Worm (Caenorhabditis elegans) whole organism, L4/young adult: ENCODE data around the gene ZK177.12.

Experiments used
- W03F9.2 ChIP-seq: fragments of 150-350 bp; optimal IDR thresholded peaks from 2 replicates; lab custom pipeline; 2014; ENCODE audit warnings: missing biosample characterization, missing genetic modification characterization
- dao-5 ChIP-seq: sonication (generic microtip); optimal IDR thresholded peaks from 2 replicates; lab custom pipeline; 2016; ENCODE audit warnings: missing genotype, missing genetic modification characterization, moderate library complexity, missing compliant biosample characterization
- him-1 ChIP-seq: sonication (generic microtip); optimal IDR thresholded peaks from 2 replicates; lab custom pipeline; 2016; ENCODE audit warnings: missing genotype, missing genetic modification reagents, missing genetic modification characterization, missing compliant biosample characterization

The ZK177.12 gene

DNA sequence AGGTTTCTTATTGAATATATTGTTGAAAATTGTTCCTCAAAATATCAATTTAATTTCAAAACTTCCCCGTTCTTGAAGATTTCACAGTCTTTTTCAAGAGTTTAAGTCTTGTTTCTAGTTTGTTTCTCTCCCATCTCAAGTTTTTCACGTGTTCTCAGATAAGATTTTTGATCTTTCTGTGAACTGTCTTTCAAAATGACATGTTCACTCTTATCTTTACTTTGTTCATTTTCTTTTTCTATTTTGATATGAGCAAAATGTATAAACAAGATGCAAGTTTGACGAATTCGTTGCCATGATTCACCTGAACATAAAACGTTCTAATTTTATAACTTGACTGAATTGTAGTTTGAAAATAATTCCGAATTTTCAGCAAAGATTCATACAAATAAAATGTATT, 33.3 kb downstream of the ZK177.12 start:
- no peak for TF ChIP-seq W03F9.2 (tag; lab: Kevin White, UChicago)
- no peak for TF ChIP-seq dao-5 (tag; lab: Kevin White, UChicago)
- no peak for TF ChIP-seq him-1 (tag; lab: Kevin White, UChicago)

DNA sequence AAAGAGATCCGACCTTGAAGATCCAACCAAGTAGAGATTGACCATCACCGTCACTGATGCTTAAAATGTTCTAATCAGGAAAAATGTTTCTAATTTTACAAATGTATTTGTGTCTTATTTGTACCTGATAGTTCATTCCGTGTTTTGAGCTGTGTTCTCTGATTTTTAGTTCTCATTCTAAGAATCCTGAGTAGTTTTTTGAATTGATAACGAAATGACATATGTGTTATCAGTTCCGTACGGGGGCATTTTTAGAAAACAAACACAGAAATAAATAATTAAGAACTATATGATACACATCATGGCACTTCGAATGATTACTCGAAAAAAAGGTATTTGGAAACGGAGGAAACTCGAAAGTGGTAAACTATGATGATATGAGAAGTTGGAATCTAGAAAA, 34.0 kb downstream of the ZK177.12 start:
- TF ChIP-seq dao-5 (tag; lab: Kevin White, UChicago) = no peak
- TF ChIP-seq W03F9.2 (tag; lab: Kevin White, UChicago) = no peak
- no peak for TF ChIP-seq him-1 (tag; lab: Kevin White, UChicago)

DNA sequence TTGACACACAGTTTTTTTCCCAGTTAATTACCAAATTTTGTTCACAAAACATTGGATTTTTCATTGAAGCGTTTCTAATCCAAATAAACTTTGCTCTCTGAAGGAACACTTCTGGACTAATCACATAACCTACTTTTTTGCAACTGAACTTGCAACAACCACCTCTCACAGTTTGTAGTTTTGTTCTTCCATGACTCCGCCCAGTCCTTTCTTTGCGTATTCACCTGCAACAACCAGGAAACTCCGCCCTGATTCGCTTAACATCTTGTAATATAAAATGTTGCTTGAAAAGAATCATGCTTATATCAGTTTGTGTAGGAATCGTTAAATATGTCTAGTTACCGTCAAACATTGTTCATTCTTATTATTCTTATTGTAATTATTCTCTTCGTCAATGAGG, 34.9 kb downstream of the ZK177.12 start, which contains the start of gene ins-11:
TSS of gene ins-11 (plus strand) at position 301 of the 400 bp plus-strand sequence.
- TF ChIP-seq W03F9.2 (tag; lab: Kevin White, UChicago) = no peak
- no peak for TF ChIP-seq him-1 (tag; lab: Kevin White, UChicago)
- TF ChIP-seq dao-5 (tag; lab: Kevin White, UChicago) = no peak

DNA sequence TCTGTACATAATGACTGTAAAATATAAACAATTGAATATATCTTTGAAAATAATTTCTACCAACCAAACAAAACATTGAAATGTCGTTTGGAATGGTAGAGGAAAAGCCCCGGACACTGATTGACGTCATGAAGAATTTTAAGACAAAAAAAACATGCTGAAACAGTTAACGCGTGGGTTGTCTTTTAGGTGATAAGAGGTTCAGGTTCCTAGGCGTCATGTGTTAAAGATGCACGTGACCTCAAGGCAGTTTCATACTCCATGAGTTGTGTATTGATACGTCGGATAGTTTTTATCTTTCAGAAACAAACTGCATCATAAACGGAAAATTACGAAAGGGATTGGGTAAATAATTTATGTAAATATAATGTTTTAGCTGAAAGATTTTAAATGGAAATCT, 35.6 kb downstream of the ZK177.12 start:
- TF ChIP-seq him-1 (tag; lab: Kevin White, UChicago) = no peak
- TF ChIP-seq W03F9.2 (tag; lab: Kevin White, UChicago) = no peak
- no peak for TF ChIP-seq dao-5 (tag; lab: Kevin White, UChicago)

DNA sequence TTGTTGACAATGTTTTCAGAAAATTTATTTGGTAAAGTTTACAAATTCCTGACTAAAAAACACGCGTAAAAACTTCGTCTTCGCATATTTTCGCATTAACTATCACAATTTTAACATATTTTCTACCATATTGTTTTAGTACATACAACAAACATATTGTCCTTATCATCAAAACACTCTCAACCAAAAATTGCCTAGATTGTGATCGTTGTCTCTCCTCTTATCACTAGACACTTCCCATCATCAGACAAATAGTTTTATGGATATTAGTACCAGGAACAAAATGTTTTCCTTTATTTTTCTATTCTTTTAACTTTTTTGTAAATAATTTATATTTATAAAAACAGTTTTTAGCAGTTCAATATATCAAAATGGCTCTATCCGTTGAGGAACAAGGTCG, 39.9 kb downstream of the ZK177.12 start, which contains the start of gene C17C3.3:
TSS of gene C17C3.3 (plus strand) at position 346 of the 400 bp plus-strand sequence.
- TF ChIP-seq dao-5 (tag; lab: Kevin White, UChicago) (no peak), him-1 (tag; lab: Kevin White, UChicago) (no peak), W03F9.2 (tag; lab: Kevin White, UChicago) (no peak)

DNA sequence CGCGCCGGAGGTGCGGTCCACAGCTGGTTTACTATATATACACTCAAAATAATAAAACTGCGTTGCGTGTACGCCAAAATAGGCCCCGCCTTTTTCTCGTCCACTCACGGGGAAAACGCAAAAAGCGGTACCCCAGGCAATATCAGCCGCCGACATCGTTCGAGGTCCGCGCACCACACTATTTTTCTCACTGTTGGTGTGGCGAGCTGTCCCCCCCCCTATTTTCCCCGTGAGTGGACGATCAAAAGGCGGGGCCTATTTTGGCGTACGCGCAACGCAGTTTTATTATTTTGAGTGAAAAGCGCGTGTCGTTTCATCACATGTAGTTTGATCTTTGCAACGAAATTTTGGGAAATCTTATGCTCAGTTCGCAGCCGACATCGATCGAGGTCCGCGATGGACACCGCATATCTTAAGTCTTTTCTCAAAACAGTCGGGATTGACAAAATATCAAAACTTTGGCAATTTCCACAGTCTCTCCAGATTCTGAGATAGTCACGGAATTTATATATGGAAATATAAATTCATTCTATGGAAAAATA, 43.6 kb downstream of the ZK177.12 start:
- TF ChIP-seq W03F9.2 (tag; lab: Kevin White, UChicago) (no peak), him-1 (tag; lab: Kevin White, UChicago) (no peak), dao-5 (tag; lab: Kevin White, UChicago) (no peak)

DNA sequence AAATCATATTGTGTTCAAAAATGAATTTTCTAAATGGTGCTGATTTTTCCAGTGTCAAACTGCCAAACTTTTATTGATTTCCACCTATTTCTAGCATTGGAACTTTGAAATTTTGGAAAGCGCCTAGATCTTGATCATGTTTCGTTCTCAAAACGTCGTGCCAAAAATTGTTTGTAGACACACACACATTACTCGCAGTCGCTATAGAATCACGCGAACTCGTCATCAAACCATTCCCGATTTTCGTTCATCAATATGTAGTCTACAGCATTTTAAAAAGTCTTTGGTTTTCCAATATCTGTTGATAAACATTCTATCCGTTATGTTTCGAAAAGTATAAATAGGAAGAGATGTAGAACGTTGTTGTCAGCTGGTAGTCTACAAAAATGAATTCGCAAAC, 48.8 kb downstream of the ZK177.12 start, which contains the start of the genes C17C3.1 and C17C3.15:
TSS of gene C17C3.1 (plus strand) at position 301 of the 400 bp plus-strand sequence.
TSS of gene C17C3.15 (plus strand) at position 383 of the 400 bp plus-strand sequence.
- TF ChIP-seq dao-5 (tag; lab: Kevin White, UChicago) (no peak), him-1 (tag; lab: Kevin White, UChicago) (no peak), W03F9.2 (tag; lab: Kevin White, UChicago) (no peak)
